Fruit fly (Drosophila melanogaster) whole organism, prepupa: ENCODE data around the gene Atac2.

Experiments
- Blimp-1 ChIP-seq: fragments of 200-800 bp; sonication (Bioruptor generic); optimal IDR thresholded peaks from 3 replicates; lab custom pipeline; 2017; ENCODE audit warnings: missing biosample characterization, missing genetic modification characterization, mild to moderate bottlenecking, moderate library complexity, missing genetic modification reagents
- CG10631 ChIP-seq: fragments of 200-800 bp; sonication (Bioruptor generic); optimal IDR thresholded peaks from 2 replicates; lab custom pipeline; 2016; ENCODE audit warnings: missing biosample characterization, missing genetic modification characterization
- CG10669 ChIP-seq: fragments of 200-800 bp; sonication (Bioruptor generic); optimal IDR thresholded peaks from 3 replicates; lab custom pipeline; 2018; ENCODE audit warnings: missing biosample characterization, mild to moderate bottlenecking, missing genetic modification characterization, moderate library complexity
- CG11294 ChIP-seq: fragments of 200-800 bp; sonication (Bioruptor generic); IDR thresholded peaks from 2 replicates; pipeline ENCODE4 v1.3.6; 2022; ENCODE audit warnings: missing biosample characterization, missing genetic modification characterization
- CG11762 ChIP-seq: fragments of 200-800 bp; sonication (Bioruptor generic); optimal IDR thresholded peaks from 3 replicates; lab custom pipeline; 2016; ENCODE audit warnings: missing biosample characterization, missing genetic modification characterization; ENCODE audit not compliant: insufficient read depth
- CG15336 ChIP-seq: fragments of 200-800 bp; sonication (Bioruptor generic); IDR thresholded peaks from 2 replicates; pipeline ENCODE4 v1.3.6; 2022; ENCODE audit warnings: missing biosample characterization, missing genetic modification characterization
- CG1621 ChIP-seq: fragments of 200-800 bp; sonication (Bioruptor generic); optimal IDR thresholded peaks from 3 replicates; lab custom pipeline; 2018; ENCODE audit warnings: missing biosample characterization, mild to moderate bottlenecking, missing genetic modification characterization
- CG16779 ChIP-seq: fragments of 200-800 bp; sonication (Bioruptor generic); optimal IDR thresholded peaks from 3 replicates; lab custom pipeline; 2017; ENCODE audit warnings: missing biosample characterization, mild to moderate bottlenecking, missing genetic modification characterization
- CG3032 ChIP-seq: fragments of 200-800 bp; optimal IDR thresholded peaks from 2 replicates; lab custom pipeline; 2019; ENCODE audit warnings: missing biosample characterization, mild to moderate bottlenecking, missing genetic modification characterization, moderate library complexity
- CG31627 ChIP-seq: fragments of 200-800 bp; sonication (Bioruptor generic); optimal IDR thresholded peaks from 3 replicates; lab custom pipeline; 2016; ENCODE audit warnings: missing biosample characterization, missing genetic modification characterization
- CG34406 ChIP-seq: fragments of 200-800 bp; sonication (Bioruptor generic); optimal IDR thresholded peaks from 3 replicates; lab custom pipeline; 2016; ENCODE audit warnings: missing biosample characterization, missing genetic modification characterization
- CG3919 ChIP-seq: fragments of 200-800 bp; sonication (Bioruptor generic); optimal IDR thresholded peaks from 3 replicates; lab custom pipeline; 2016; ENCODE audit warnings: missing biosample characterization, missing genetic modification characterization
- CG4318 ChIP-seq: fragments of 200-800 bp; sonication (Bioruptor generic); optimal IDR thresholded peaks from 3 replicates; lab custom pipeline; 2017; ENCODE audit warnings: missing biosample characterization, mild to moderate bottlenecking, missing genetic modification characterization
- CG6163 ChIP-seq: fragments of 200-800 bp; sonication (Bioruptor generic); IDR thresholded peaks from 3 replicates; pipeline ENCODE4 v1.3.6; 2022; ENCODE audit warnings: missing biosample characterization, missing genetic modification characterization
- CG6854 ChIP-seq: fragments of 200-800 bp; sonication (Bioruptor generic); optimal IDR thresholded peaks from 2 replicates; lab custom pipeline; 2017; ENCODE audit warnings: missing biosample characterization, mild to moderate bottlenecking, missing genetic modification characterization
- CG8119 ChIP-seq: fragments of 200-800 bp; sonication (Bioruptor generic); IDR thresholded peaks from 3 replicates; pipeline ENCODE4 v1.3.6; 2022; ENCODE audit warnings: missing biosample characterization, missing genetic modification characterization
- CG8319 ChIP-seq: fragments of 200-800 bp; sonication (Bioruptor generic); optimal IDR thresholded peaks from 3 replicates; lab custom pipeline; 2016; ENCODE audit warnings: missing biosample characterization, missing genetic modification characterization
- CG8632 ChIP-seq: fragments of 200-800 bp; sonication (Bioruptor generic); optimal IDR thresholded peaks from 3 replicates; lab custom pipeline; 2016; ENCODE audit warnings: missing biosample characterization, missing genetic modification characterization
- CG9139 ChIP-seq: fragments of 200-800 bp; sonication (Bioruptor generic); optimal IDR thresholded peaks from 3 replicates; lab custom pipeline; 2017; ENCODE audit warnings: missing biosample characterization, mild to moderate bottlenecking, missing genetic modification characterization
- Eip75B ChIP-seq: fragments of 200-800 bp; sonication (Bioruptor generic); optimal IDR thresholded peaks from 3 replicates; lab custom pipeline; 2016; ENCODE audit warnings: missing biosample characterization, missing genetic modification characterization
- Eip93F ChIP-seq: fragments of 200-800 bp; sonication (Bioruptor generic); optimal IDR thresholded peaks from 2 replicates; lab custom pipeline; 2016; ENCODE audit warnings: missing biosample characterization, mild to moderate bottlenecking, missing genetic modification characterization
- Ets21C ChIP-seq: fragments of 200-800 bp; sonication (Bioruptor generic); optimal IDR thresholded peaks from 3 replicates; lab custom pipeline; 2016; ENCODE audit warnings: missing biosample characterization, missing genetic modification characterization
- Gug ChIP-seq: fragments of 200-800 bp; sonication (Bioruptor generic); IDR thresholded peaks from 2 replicates; pipeline ENCODE4 v1.3.6; 2022; ENCODE audit warnings: missing biosample characterization, missing genetic modification characterization
- Hr38 ChIP-seq: sonication (Bioruptor generic); optimal IDR thresholded peaks from 2 replicates; lab custom pipeline; 2016; ENCODE audit warnings: missing biosample characterization, missing genetic modification characterization
- Hr39 ChIP-seq: fragments of 200-800 bp; sonication (Bioruptor generic); optimal IDR thresholded peaks from 2 replicates; lab custom pipeline; 2016; ENCODE audit warnings: missing biosample characterization, missing genetic modification characterization
- Hr4 ChIP-seq: fragments of 200-800 bp; sonication (Bioruptor generic); optimal IDR thresholded peaks from 3 replicates; lab custom pipeline; 2016; ENCODE audit warnings: missing biosample characterization, missing genetic modification characterization
- Lpt ChIP-seq: fragments of 200-800 bp; sonication (Bioruptor generic); optimal IDR thresholded peaks from 3 replicates; lab custom pipeline; 2016; ENCODE audit warnings: missing biosample characterization, missing genetic modification characterization
- Met ChIP-seq: fragments of 200-800 bp; sonication (Bioruptor generic); optimal IDR thresholded peaks from 3 replicates; lab custom pipeline; 2016; ENCODE audit warnings: missing biosample characterization, missing genetic modification characterization
- OdsH ChIP-seq: fragments of 200-800 bp; sonication (Bioruptor generic); optimal IDR thresholded peaks from 3 replicates; lab custom pipeline; 2016; ENCODE audit warnings: missing biosample characterization, missing genetic modification characterization
- Smox ChIP-seq: fragments of 200-800 bp; sonication (Bioruptor generic); optimal IDR thresholded peaks from 3 replicates; lab custom pipeline; 2016; ENCODE audit warnings: missing biosample characterization, missing genetic modification characterization
- Sox102F ChIP-seq: fragments of 200-800 bp; sonication (Bioruptor generic); optimal IDR thresholded peaks from 2 replicates; lab custom pipeline; 2016; ENCODE audit warnings: missing biosample characterization, mild to moderate bottlenecking, missing genetic modification characterization
- Sox14 ChIP-seq: fragments of 200-800 bp; sonication (Bioruptor generic); optimal IDR thresholded peaks from 3 replicates; lab custom pipeline; 2016; ENCODE audit warnings: missing biosample characterization, missing genetic modification characterization
- achi ChIP-seq: fragments of 200-800 bp; sonication (Bioruptor generic); optimal IDR thresholded peaks from 3 replicates; lab custom pipeline; 2016; ENCODE audit warnings: missing biosample characterization, missing genetic modification characterization
- acj6 ChIP-seq: fragments of 200-800 bp; sonication (Bioruptor generic); optimal IDR thresholded peaks from 3 replicates; lab custom pipeline; 2016; ENCODE audit warnings: missing biosample characterization, missing genetic modification characterization
- cyc ChIP-seq: fragments of 200-800 bp; sonication (Bioruptor generic); optimal IDR thresholded peaks from 3 replicates; lab custom pipeline; 2016; ENCODE audit warnings: missing biosample characterization, missing genetic modification characterization
- dsx ChIP-seq: fragments of 200-800 bp; optimal IDR thresholded peaks from 3 replicates; lab custom pipeline; 2019; ENCODE audit warnings: missing biosample characterization, mild to moderate bottlenecking, missing genetic modification characterization, moderate library complexity; ENCODE audit not compliant: poor library complexity, severe bottlenecking
- esn ChIP-seq: fragments of 200-800 bp; sonication (Bioruptor generic); optimal IDR thresholded peaks from 2 replicates; lab custom pipeline; 2016; ENCODE audit warnings: missing biosample characterization, mild to moderate bottlenecking, missing genetic modification characterization, moderate library complexity
- fkh ChIP-seq: fragments of 200-800 bp; sonication (Bioruptor generic); optimal IDR thresholded peaks from 3 replicates; lab custom pipeline; 2017; ENCODE audit warnings: missing biosample characterization, mild to moderate bottlenecking, missing genetic modification characterization, moderate library complexity
- lz ChIP-seq: fragments of 200-800 bp; sonication (Bioruptor generic); optimal IDR thresholded peaks from 3 replicates; lab custom pipeline; 2016; ENCODE audit warnings: missing biosample characterization, missing genetic modification characterization
- net ChIP-seq: fragments of 200-800 bp; sonication (Bioruptor generic); optimal IDR thresholded peaks from 3 replicates; lab custom pipeline; 2016; ENCODE audit warnings: missing biosample characterization, missing genetic modification characterization
- spab ChIP-seq: fragments of 200-800 bp; sonication (Bioruptor generic); optimal IDR thresholded peaks from 2 replicates; lab custom pipeline; 2017; ENCODE audit warnings: missing biosample characterization, mild to moderate bottlenecking, missing genetic modification characterization, missing genetic modification reagents
- ss ChIP-seq, 2 experiments: fragments of 200-800 bp; sonication (Bioruptor generic); optimal IDR thresholded peaks; 2 replicates in 1 of 2; 3 replicates in 1 of 2; lab custom pipeline; 2017 to 2018; ENCODE audit warnings: mild to moderate bottlenecking in 2 of 2, missing biosample characterization in 2 of 2, missing genetic modification characterization in 2 of 2, moderate library complexity in 1 of 2
- svp ChIP-seq: fragments of 200-800 bp; sonication (Bioruptor generic); peaks from one replicate; lab custom pipeline; 2016; ENCODE audit warnings: missing biosample characterization, missing genetic modification characterization
- topi ChIP-seq: fragments of 200-800 bp; sonication (Bioruptor generic); optimal IDR thresholded peaks from 3 replicates; lab custom pipeline; 2016; ENCODE audit warnings: missing biosample characterization, missing genetic modification characterization
- vri ChIP-seq: fragments of 200-800 bp; sonication (Bioruptor generic); optimal IDR thresholded peaks from 3 replicates; lab custom pipeline; 2016; ENCODE audit warnings: missing biosample characterization, mild to moderate bottlenecking, missing genetic modification characterization

The Atac2 gene

DNA sequence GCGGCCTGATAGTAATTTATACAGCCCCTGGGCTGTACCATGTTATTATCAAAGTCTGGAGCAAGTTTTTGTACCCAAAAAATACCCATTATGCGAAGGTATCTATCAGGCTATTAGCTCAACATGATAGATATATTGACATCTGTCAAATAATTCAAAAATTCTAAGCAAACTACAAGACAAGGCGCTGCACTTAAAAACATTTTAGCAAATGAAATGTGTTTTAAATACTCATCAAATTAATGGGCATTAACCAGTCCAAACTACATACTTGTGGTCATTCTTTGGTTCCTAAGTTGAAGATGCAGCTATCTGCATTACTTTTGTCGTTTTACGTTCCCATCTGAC, 41.3 kb upstream of the Atac2 start (continued):
- TF ChIP-seq Lpt (GFP tag; lab: Kevin White, UChicago): no peak
- TF ChIP-seq CG1621: peak; percentile 81
- peak; percentile 92 for TF ChIP-seq Smox (GFP tag; lab: Kevin White, UChicago)
- peak; percentile 89 for TF ChIP-seq Sox102F (GFP tag; lab: Kevin White, UChicago)
- peak; percentile 90 for TF ChIP-seq Ets21C
- peak; percentile 63 for TF ChIP-seq Hr4
- TF ChIP-seq Gug (GFP tag; lab: Robert Waterston, UW): peak; percentile 35; the same call in 1 of the 2 replicates
- peak; percentile 62; the same call in 2 of the 3 replicates for TF ChIP-seq CG8119 (GFP tag; lab: Robert Waterston, UW)
- TF ChIP-seq CG3919 (GFP tag; lab: Kevin White, UChicago): peak; percentile 86
- peak; percentile 75 for TF ChIP-seq CG11762 (GFP tag; lab: Kevin White, UChicago)
- TF ChIP-seq lz (GFP tag; lab: Kevin White, UChicago): peak; percentile 82
- peak; percentile 95 for TF ChIP-seq topi (GFP tag; lab: Kevin White, UChicago)
- peak; percentile 87 for TF ChIP-seq Hr39
- TF ChIP-seq CG6163 (GFP tag; lab: Robert Waterston, UW): peak; percentile 84
- peak; percentile 78 for TF ChIP-seq net (GFP tag; lab: Kevin White, UChicago)
- TF ChIP-seq CG8632 (GFP tag; lab: Kevin White, UChicago): peak; percentile 61
- TF ChIP-seq CG15336 (GFP tag; lab: Robert Waterston, UW): peak; percentile 68; the same call in 1 of the 2 replicates
- peak; percentile 78 for TF ChIP-seq CG10631 (GFP tag; lab: Kevin White, UChicago)
- peak; percentile 84 for TF ChIP-seq Sox14 (GFP tag; lab: Kevin White, UChicago)
- no peak for TF ChIP-seq CG11294 (GFP tag; lab: Robert Waterston, UW)
- TF ChIP-seq OdsH (GFP tag; lab: Kevin White, UChicago): peak; percentile 80
- TF ChIP-seq CG16779 (tag; lab: Kevin White, UChicago): no peak
- peak; percentile 76 for TF ChIP-seq Eip75B (GFP tag; lab: Kevin White, UChicago)
- peak; percentile 61 for TF ChIP-seq Eip93F (GFP tag; lab: Kevin White, UChicago)
- TF ChIP-seq CG6854 (GFP tag; lab: Kevin White, UChicago): no peak
- peak; percentile 97 for TF ChIP-seq svp (GFP tag; lab: Kevin White, UChicago)
- peak; percentile 48 for TF ChIP-seq CG9139 (GFP tag; lab: Kevin White, UChicago)
- TF ChIP-seq dsx (GFP tag; lab: Kevin White, UChicago): peak; percentile 85
- TF ChIP-seq esn (GFP tag; lab: Kevin White, UChicago): peak; percentile 90
- peak; percentile 85 for TF ChIP-seq CG10669 (GFP tag; lab: Kevin White, UChicago)
- TF ChIP-seq CG34406 (GFP tag; lab: Kevin White, UChicago): peak; percentile 82
- TF ChIP-seq Hr38 (GFP tag; lab: Kevin White, UChicago): no peak
- peak; percentile 81 for TF ChIP-seq Met (GFP tag; lab: Kevin White, UChicago)
- peak; percentile 83 for TF ChIP-seq acj6

DNA sequence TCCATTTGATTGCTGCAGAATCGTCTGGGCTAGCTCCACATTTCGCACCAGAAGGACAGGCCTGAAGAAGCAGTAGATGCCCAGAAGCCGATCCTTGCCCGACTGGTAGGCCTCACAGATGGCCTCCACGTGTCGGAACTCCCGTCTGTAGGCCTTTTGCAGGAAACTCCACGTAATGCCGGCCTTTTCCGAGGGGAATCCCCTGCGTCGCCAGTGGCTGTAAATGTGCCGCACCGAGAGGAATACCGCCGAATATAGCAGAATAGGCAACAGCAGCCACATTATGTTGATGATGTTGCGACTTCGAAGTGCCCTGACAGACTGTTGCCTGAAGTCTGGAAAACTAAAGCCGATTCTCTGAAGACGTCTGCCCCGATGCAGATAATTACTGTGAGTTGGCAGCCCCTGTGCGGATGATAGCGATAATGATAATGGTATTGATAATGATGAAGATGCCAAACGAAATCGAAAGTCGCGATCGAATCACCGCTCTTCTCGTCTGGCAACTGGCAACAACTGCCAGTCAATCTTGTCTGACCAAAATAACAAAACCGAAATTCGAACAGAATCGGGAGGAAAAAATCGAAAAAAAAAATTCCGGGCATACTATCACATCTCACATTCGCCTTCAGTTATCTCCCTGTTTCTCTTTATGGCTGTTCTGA, 40.7 kb upstream of the Atac2 start, which contains the start of gene Cyp310a1:
Cyp310a1 (minus strand) TSS at position 348 of the 665 bp plus-strand sequence.
- TF ChIP-seq CG6163 (GFP tag; lab: Robert Waterston, UW): peak; percentile 32; the same call in 1 of the 3 replicates
- no peak for TF ChIP-seq CG3919 (GFP tag; lab: Kevin White, UChicago)
- peak; percentile 90 for TF ChIP-seq Blimp-1

DNA sequence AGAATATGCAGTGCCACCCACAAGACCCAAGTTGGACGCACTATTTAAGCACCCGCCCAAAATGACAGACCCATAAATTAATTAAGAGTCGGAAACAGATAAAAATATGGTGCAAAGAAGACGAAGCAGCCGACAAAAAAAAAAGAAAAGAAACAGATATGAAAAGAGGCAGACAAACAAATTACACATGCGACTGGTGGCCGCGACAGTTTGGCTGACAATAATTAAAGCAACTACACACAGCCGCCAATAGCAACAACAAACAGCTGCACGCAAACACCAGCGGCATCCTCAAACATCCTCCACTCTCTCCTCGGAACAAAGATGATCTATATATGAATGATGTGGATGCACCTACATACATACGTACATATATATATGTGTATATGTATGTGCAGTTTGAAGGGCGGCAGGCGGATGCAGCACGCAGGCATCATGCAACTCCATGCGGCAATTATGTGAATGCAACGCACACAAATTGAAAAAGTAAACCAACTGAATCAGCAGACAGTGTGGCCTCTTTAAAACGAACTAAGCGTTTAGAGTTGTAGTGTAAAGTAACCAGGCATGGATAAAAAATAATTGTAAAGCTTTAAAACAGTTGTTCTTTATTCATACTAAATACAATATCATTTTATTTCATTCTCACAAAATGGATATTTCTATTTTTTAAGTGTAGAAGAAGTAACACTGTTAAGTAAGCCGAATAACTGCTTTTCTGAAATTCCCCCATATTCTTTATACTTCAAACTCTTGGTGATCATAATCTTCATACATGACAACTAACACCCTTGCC, 36.0 kb upstream of the Atac2 start:
- peak; percentile 82 for TF ChIP-seq esn (GFP tag; lab: Kevin White, UChicago)
- peak; percentile 23 for TF ChIP-seq CG4318 (GFP tag; lab: Kevin White, UChicago)
- peak; percentile 64 for TF ChIP-seq achi
- TF ChIP-seq cyc (GFP tag; lab: Kevin White, UChicago): peak; percentile 53
- peak; percentile 12 for TF ChIP-seq vri (GFP tag; lab: Kevin White, UChicago)
- TF ChIP-seq svp (GFP tag; lab: Kevin White, UChicago): peak; percentile 79
- peak; percentile 68 for TF ChIP-seq CG31627 (GFP tag; lab: Kevin White, UChicago)
- peak; percentile 56 for TF ChIP-seq CG8632 (GFP tag; lab: Kevin White, UChicago)
- TF ChIP-seq CG3032: peak; percentile 11
- no peak for TF ChIP-seq CG16779 (tag; lab: Kevin White, UChicago)
- peak; percentile 45 for TF ChIP-seq fkh (GFP tag; lab: Kevin White, UChicago)
- no peak for TF ChIP-seq CG11762 (GFP tag; lab: Kevin White, UChicago)
- peak; percentile 35 to 84 for TF ChIP-seq ss (GFP tag; optimal IDR thresholded peaks at IDR 0.05; lab: Kevin White, UChicago)
- no peak for TF ChIP-seq CG8319 (GFP tag; lab: Kevin White, UChicago)
- no peak for TF ChIP-seq spab (GFP tag; lab: Kevin White, UChicago)
- TF ChIP-seq CG34406 (GFP tag; lab: Kevin White, UChicago): peak; percentile 69
- peak; percentile 76 for TF ChIP-seq Eip75B (GFP tag; lab: Kevin White, UChicago)
- TF ChIP-seq topi (GFP tag; lab: Kevin White, UChicago): peak; percentile 62
